Fruit fly (Drosophila melanogaster) whole organism, embryonic: Measurements from ENCODE around the gene Dfd.
A peak's percentile ranks its signal among the peaks of the same experiment; 100 is the strongest.

ENCODE experiments used
- ATbp ChIP-seq: fragments of 200-800 bp; sonication (Bioruptor generic); optimal IDR thresholded peaks from 2 replicates; lab custom pipeline; 2017; ENCODE audit warnings: missing biosample characterization, mild to moderate bottlenecking, missing genetic modification characterization, missing genetic modification reagents
- Antp ChIP-seq: fragments of 200-800 bp; sonication (Bioruptor generic); optimal IDR thresholded peaks from 3 replicates; lab custom pipeline; 2016; ENCODE audit warnings: missing biosample characterization, missing genetic modification characterization
- Atf3 ChIP-seq: fragments of 200-800 bp; sonication (Bioruptor generic); optimal IDR thresholded peaks from 3 replicates; lab custom pipeline; 2016; ENCODE audit warnings: missing biosample characterization, missing genetic modification characterization
- B-H1 ChIP-seq: fragments of 200-800 bp; sonication (Bioruptor generic); IDR thresholded peaks from 3 replicates; pipeline ENCODE4 v1.3.6; 2022; ENCODE audit warnings: missing biosample characterization, missing genetic modification characterization
- BtbVII ChIP-seq: fragments of 200-800 bp; sonication (Bioruptor generic); optimal IDR thresholded peaks from 3 replicates; lab custom pipeline; 2017; ENCODE audit warnings: missing biosample characterization, mild to moderate bottlenecking, missing genetic modification characterization
- CG10321 ChIP-seq: fragments of 200-800 bp; sonication (Bioruptor generic); IDR thresholded peaks from 2 replicates; pipeline ENCODE4 v1.3.6; 2022; ENCODE audit warnings: missing biosample characterization, missing genetic modification characterization
- CG10462 ChIP-seq: fragments of 200-800 bp; sonication (Bioruptor generic); optimal IDR thresholded peaks from 2 replicates; lab custom pipeline; 2016; ENCODE audit warnings: missing biosample characterization, missing genetic modification characterization
- CG12219 ChIP-seq: fragments of 200-800 bp; sonication (Bioruptor generic); optimal IDR thresholded peaks from 3 replicates; lab custom pipeline; 2018; ENCODE audit warnings: missing biosample characterization, mild to moderate bottlenecking, missing genetic modification characterization
- CG13775 ChIP-seq: fragments of 200-800 bp; sonication (Bioruptor generic); optimal IDR thresholded peaks from 3 replicates; lab custom pipeline; 2017; ENCODE audit warnings: missing biosample characterization, mild to moderate bottlenecking, missing genetic modification characterization
- CG15011 ChIP-seq: fragments of 200-800 bp; sonication (Bioruptor generic); optimal IDR thresholded peaks from 3 replicates; lab custom pipeline; 2018; ENCODE audit warnings: missing biosample characterization, mild to moderate bottlenecking, missing genetic modification characterization
- CG1529 ChIP-seq: fragments of 200-800 bp; sonication (Bioruptor generic); optimal IDR thresholded peaks from 3 replicates; lab custom pipeline; 2018; ENCODE audit warnings: missing biosample characterization, missing genetic modification characterization
- CG15696 ChIP-seq: fragments of 200-800 bp; sonication (Bioruptor generic); optimal IDR thresholded peaks from 2 replicates; lab custom pipeline; 2019; ENCODE audit warnings: missing biosample characterization, mild to moderate bottlenecking, missing genetic modification characterization, moderate library complexity
- CG17186 ChIP-seq: fragments of 200-800 bp; sonication (Bioruptor generic); optimal IDR thresholded peaks from 3 replicates; lab custom pipeline; 2017; ENCODE audit warnings: missing biosample characterization, missing genetic modification reagents, missing genetic modification characterization
- CG17568 ChIP-seq: fragments of 200-800 bp; sonication (Bioruptor generic); optimal IDR thresholded peaks from 2 replicates; lab custom pipeline; 2018; ENCODE audit warnings: missing biosample characterization, mild to moderate bottlenecking, missing genetic modification characterization, moderate library complexity
- CG1832 ChIP-seq: fragments of 200-800 bp; sonication (Bioruptor generic); optimal IDR thresholded peaks from 2 replicates; lab custom pipeline; 2017; ENCODE audit warnings: missing biosample characterization, mild to moderate bottlenecking, missing genetic modification characterization, inconsistent platforms
- CG2129 ChIP-seq: fragments of 200-800 bp; sonication (Bioruptor generic); IDR thresholded peaks from 2 replicates; pipeline ENCODE4 v1.3.6; 2022; ENCODE audit warnings: missing biosample characterization, missing genetic modification characterization; ENCODE audit not compliant: partially characterized antibody
- CG2875 ChIP-seq: fragments of 200-800 bp; sonication (Bioruptor generic); optimal IDR thresholded peaks from 2 replicates; lab custom pipeline; 2017; ENCODE audit warnings: missing biosample characterization, mild to moderate bottlenecking, missing genetic modification characterization, missing genetic modification reagents
- CG30020 ChIP-seq: fragments of 200-800 bp; optimal IDR thresholded peaks from 2 replicates; lab custom pipeline; 2019; ENCODE audit warnings: missing biosample characterization, mild to moderate bottlenecking, missing genetic modification characterization, moderate library complexity
- CG32532 ChIP-seq: fragments of 200-800 bp; sonication (Bioruptor generic); IDR thresholded peaks from 2 replicates; pipeline ENCODE4 v1.3.6; 2022; ENCODE audit warnings: missing biosample characterization, missing genetic modification characterization
- CG4404 ChIP-seq: fragments of 200-800 bp; sonication (Bioruptor generic); IDR thresholded peaks from 2 replicates; pipeline ENCODE4 v1.3.6; 2022; ENCODE audit warnings: missing biosample characterization, missing genetic modification characterization
- CG5180 ChIP-seq: fragments of 200-800 bp; sonication (Bioruptor generic); optimal IDR thresholded peaks from 3 replicates; lab custom pipeline; 2017; ENCODE audit warnings: missing biosample characterization, missing genetic modification characterization, mild to moderate bottlenecking, moderate library complexity, missing genetic modification reagents
- CG7786 ChIP-seq: fragments of 200-800 bp; sonication (Bioruptor generic); optimal IDR thresholded peaks from 2 replicates; lab custom pipeline; 2016; ENCODE audit warnings: missing biosample characterization, missing genetic modification characterization
- CG7928 ChIP-seq: fragments of 200-800 bp; sonication (Bioruptor generic); optimal IDR thresholded peaks from 2 replicates; lab custom pipeline; 2017; ENCODE audit warnings: missing biosample characterization, mild to moderate bottlenecking, missing genetic modification characterization
- CG8388 ChIP-seq: fragments of 200-800 bp; sonication (Bioruptor generic); optimal IDR thresholded peaks from 2 replicates; lab custom pipeline; 2019; ENCODE audit warnings: missing biosample characterization, mild to moderate bottlenecking, missing genetic modification characterization, moderate library complexity
- CG9727 ChIP-seq: fragments of 200-800 bp; sonication (Bioruptor generic); optimal IDR thresholded peaks from 3 replicates; lab custom pipeline; 2017; ENCODE audit warnings: missing biosample characterization, mild to moderate bottlenecking, missing genetic modification characterization
- Dip3 ChIP-seq: fragments of 200-800 bp; sonication (Bioruptor generic); optimal IDR thresholded peaks from 3 replicates; lab custom pipeline; 2016; ENCODE audit warnings: missing biosample characterization, missing genetic modification characterization
- Spps ChIP-seq: fragments of 200-800 bp; sonication (Bioruptor generic); optimal IDR thresholded peaks from 2 replicates; lab custom pipeline; 2018; ENCODE audit warnings: missing biosample characterization, mild to moderate bottlenecking, missing genetic modification characterization
- Trl ChIP-seq, 3 experiments: fragments of >200 bp in 2 of 3; fragments of 200-800 bp in 1 of 3; sonication (Bioruptor generic) in 1 of 3; optimal IDR thresholded peaks; 2 replicates in 1 of 3; 3 replicates in 2 of 3; lab custom pipeline; 2016 to 2017; ENCODE audit warnings: missing biosample characterization in 1 of 3, missing genetic modification characterization in 1 of 3
- Vsx1 ChIP-seq: fragments of 200-800 bp; sonication (Bioruptor generic); optimal IDR thresholded peaks from 2 replicates; lab custom pipeline; 2017; ENCODE audit warnings: missing biosample characterization, mild to moderate bottlenecking, missing genetic modification characterization, missing genetic modification reagents
- abd-A ChIP-seq: fragments of 200-800 bp; sonication (Bioruptor generic); optimal IDR thresholded peaks from 3 replicates; lab custom pipeline; 2019; ENCODE audit warnings: missing biosample characterization, mild to moderate bottlenecking, missing genetic modification characterization, moderate library complexity
- ato ChIP-seq: fragments of 200-800 bp; sonication (Bioruptor generic); IDR thresholded peaks from 2 replicates; pipeline ENCODE4 v1.3.6; 2022; ENCODE audit warnings: missing biosample characterization, missing genetic modification characterization; ENCODE audit not compliant: partially characterized antibody
- bab2 ChIP-seq: fragments of 200-800 bp; sonication (Bioruptor generic); optimal IDR thresholded peaks from 2 replicates; lab custom pipeline; 2016; ENCODE audit warnings: missing biosample characterization, missing genetic modification characterization
- bowl ChIP-seq: fragments of 200-800 bp; sonication (Bioruptor generic); IDR thresholded peaks from 2 replicates; pipeline ENCODE4 v1.3.6; 2022; ENCODE audit warnings: missing biosample characterization, missing genetic modification characterization
- cato ChIP-seq: fragments of 200-800 bp; sonication (Bioruptor generic); optimal IDR thresholded peaks from 2 replicates; lab custom pipeline; 2016; ENCODE audit warnings: missing biosample characterization, missing genetic modification characterization, borderline replicate concordance
- fd102C ChIP-seq: fragments of 200-800 bp; sonication (Bioruptor generic); optimal IDR thresholded peaks from 2 replicates; lab custom pipeline; 2018; ENCODE audit warnings: missing biosample characterization, mild to moderate bottlenecking, missing genetic modification characterization, moderate library complexity
- gsb-n ChIP-seq: fragments of 200-800 bp; sonication (Bioruptor generic); optimal IDR thresholded peaks from 3 replicates; lab custom pipeline; 2018; ENCODE audit warnings: missing biosample characterization, mild to moderate bottlenecking, missing genetic modification characterization
- ham ChIP-seq: fragments of 200-800 bp; sonication (Bioruptor generic); IDR thresholded peaks from 2 replicates; pipeline ENCODE4 v1.3.6; 2022; ENCODE audit warnings: missing biosample characterization, missing genetic modification characterization
- her ChIP-seq: fragments of 200-800 bp; sonication (Bioruptor generic); optimal IDR thresholded peaks from 2 replicates; lab custom pipeline; 2016; ENCODE audit warnings: missing biosample characterization, missing genetic modification characterization
- hkb ChIP-seq, 2 experiments: fragments of 200-800 bp in 1 of 2; fragments of >200 bp in 1 of 2; sonication (Bioruptor generic) in 1 of 2; IDR thresholded peaks in 1 of 2; optimal IDR thresholded peaks in 1 of 2; 2 replicates each; pipeline versions ENCODE4 v1.3.6 to Lab custom; 2017 to 2022; ENCODE audit warnings: missing biosample characterization in 1 of 2, missing genetic modification characterization in 1 of 2
- inv ChIP-seq: fragments of 200-800 bp; sonication (Bioruptor generic); IDR thresholded peaks from 2 replicates; pipeline ENCODE4 v1.3.6; 2022; ENCODE audit warnings: missing biosample characterization, missing genetic modification characterization; ENCODE audit not compliant: partially characterized antibody
- nerfin-1 ChIP-seq: fragments of 200-800 bp; sonication (Bioruptor generic); optimal IDR thresholded peaks from 3 replicates; lab custom pipeline; 2019; ENCODE audit warnings: missing biosample characterization, mild to moderate bottlenecking, missing genetic modification characterization, moderate library complexity
- odd ChIP-seq: fragments of 200-800 bp; sonication (Bioruptor generic); optimal IDR thresholded peaks from 2 replicates; lab custom pipeline; 2017; ENCODE audit warnings: missing biosample characterization, mild to moderate bottlenecking, missing genetic modification characterization
- onecut ChIP-seq: fragments of 200-800 bp; sonication (Bioruptor generic); IDR thresholded peaks from 2 replicates; pipeline ENCODE4 v1.3.6; 2022; ENCODE audit warnings: missing biosample characterization, missing genetic modification characterization
- rib ChIP-seq: fragments of 200-800 bp; sonication (Bioruptor generic); IDR thresholded peaks from 2 replicates; pipeline ENCODE4 v1.3.6; 2022; ENCODE audit warnings: missing biosample characterization, missing genetic modification characterization
- seq ChIP-seq: fragments of 200-800 bp; sonication (Bioruptor generic); IDR thresholded peaks from 2 replicates; pipeline ENCODE4 v1.3.6; 2022; ENCODE audit warnings: missing biosample characterization, missing genetic modification characterization
- slp2 ChIP-seq: fragments of 200-800 bp; sonication (Bioruptor generic); optimal IDR thresholded peaks from 2 replicates; lab custom pipeline; 2016; ENCODE audit warnings: missing biosample characterization, missing genetic modification characterization
- so ChIP-seq: fragments of 200-800 bp; sonication (Bioruptor generic); IDR thresholded peaks from 3 replicates; pipeline ENCODE4 v1.3.6; 2022; ENCODE audit warnings: missing biosample characterization, missing genetic modification characterization
- tx ChIP-seq: fragments of 200-800 bp; sonication (Bioruptor generic); optimal IDR thresholded peaks from 2 replicates; lab custom pipeline; 2016; ENCODE audit warnings: missing biosample characterization, missing genetic modification characterization
- zen ChIP-seq: fragments of 200-800 bp; sonication (Bioruptor generic); optimal IDR thresholded peaks from 3 replicates; lab custom pipeline; 2018; ENCODE audit warnings: missing biosample characterization, mild to moderate bottlenecking, missing genetic modification characterization, moderate library complexity

Gene Dfd

dm6 chr3R:6759419-6759818 lies 32.2 kb upstream of the Dfd start, which contains the start of gene bcd:
bcd (minus strand) TSS chr3R:6759466.
- TF ChIP-seq hkb (optimal IDR thresholded peaks at IDR 0.05; lab: Kevin White, UChicago) (peak; percentile 54), hkb (GFP tag; IDR thresholded peaks at IDR 0.05; lab: Robert Waterston, UW) (peak; percentile 70), CG32532 (GFP tag; lab: Robert Waterston, UW) (peak; percentile 89), CG8388 (peak; percentile 38), seq (GFP tag; lab: Robert Waterston, UW) (peak; percentile 61), CG9727 (GFP tag; lab: Kevin White, UChicago) (peak; percentile 66), CG4404 (GFP tag; lab: Robert Waterston, UW) (peak; percentile 70), slp2 (peak; percentile 65), so (no peak), B-H1 (GFP tag; lab: Robert Waterston, UW) (peak; percentile 47; the same call in 1 of the 3 replicates), CG10462 (GFP tag; lab: Kevin White, UChicago) (peak; percentile 54), onecut (GFP tag; lab: Robert Waterston, UW) (peak; percentile 77), Trl (optimal IDR thresholded peaks at IDR 0.05; lab: Kevin White, UChicago) (no peak), Trl (GFP tag; optimal IDR thresholded peaks at IDR 0.05; lab: Kevin White, UChicago) (peak; percentile 84), CG2875 (GFP tag; lab: Kevin White, UChicago) (peak; percentile 61), BtbVII (GFP tag; lab: Kevin White, UChicago) (no peak), CG13775 (GFP tag; lab: Kevin White, UChicago) (peak; percentile 66), CG15011 (GFP tag; lab: Kevin White, UChicago) (no peak), CG15696 (tag; lab: Kevin White, UChicago) (peak; percentile 84), CG1529 (GFP tag; lab: Kevin White, UChicago) (peak; percentile 21), ATbp (peak; percentile 54), Spps (tag; lab: Kevin White, UChicago) (peak; percentile 30), CG7786 (GFP tag; lab: Kevin White, UChicago) (peak; percentile 59), odd (GFP tag; lab: Kevin White, UChicago) (peak; percentile 4), Antp (peak; percentile 83), gsb-n (tag; lab: Kevin White, UChicago) (peak; percentile 13), abd-A (tag; lab: Kevin White, UChicago) (no peak), bowl (GFP tag; lab: Robert Waterston, UW) (no peak; the same call in 1 of the 2 replicates), CG17186 (GFP tag; lab: Kevin White, UChicago) (no peak), inv (GFP tag; lab: Robert Waterston, UW) (no peak), rib (GFP tag; lab: Robert Waterston, UW) (peak; percentile 45; the same call in 1 of the 2 replicates), tx (GFP tag; lab: Kevin White, UChicago) (peak; percentile 73), fd102C (GFP tag; lab: Kevin White, UChicago) (peak; percentile 47), ato (no peak), ham (GFP tag; lab: Robert Waterston, UW) (no peak), Vsx1 (GFP tag; lab: Kevin White, UChicago) (no peak), nerfin-1 (peak; percentile 62), CG17568 (peak; percentile 59), CG1832 (GFP tag; lab: Kevin White, UChicago) (no peak), zen (tag; lab: Kevin White, UChicago) (peak; percentile 97), her (GFP tag; lab: Kevin White, UChicago) (peak; percentile 67), bab2 (GFP tag; lab: Kevin White, UChicago) (peak; percentile 78), CG7928 (peak; percentile 12), CG5180 (no peak), cato (GFP tag; lab: Kevin White, UChicago) (peak; percentile 68), CG30020 (no peak), Atf3 (GFP tag; lab: Kevin White, UChicago) (peak; percentile 78), Dip3 (GFP tag; lab: Kevin White, UChicago) (peak; percentile 67), CG2129 (GFP tag; lab: Robert Waterston, UW) (no peak), CG12219 (GFP tag; lab: Kevin White, UChicago) (peak; percentile 12), CG10321 (GFP tag; lab: Robert Waterston, UW) (no peak)
